Worm (Caenorhabditis elegans) whole organism, L1 larva: ENCODE measurements around the gene cyp-35A3.

Experiments used
- ceh-82 ChIP-seq, 3 experiments: fragments of 150-350 bp in 1 of 3; sonication (generic microtip) in 2 of 3; optimal IDR thresholded peaks; 2 replicates each; lab custom pipeline; 2014 to 2017; ENCODE audit warnings: missing biosample characterization in 3 of 3, missing genetic modification characterization in 3 of 3
- dpl-1 ChIP-seq, 3 experiments: fragments of 150-350 bp in 2 of 3; sonication (generic microtip) in 1 of 3; optimal IDR thresholded peaks; 2 replicates each; lab custom pipeline; 2014 to 2017; ENCODE audit warnings: missing biosample characterization in 3 of 3, missing genetic modification characterization in 3 of 3, missing genetic modification reagents in 3 of 3
- egl-27 ChIP-seq, 2 experiments: fragments of 150-350 bp in 1 of 2; sonication (generic microtip); optimal IDR thresholded peaks; 3 replicates each; lab custom pipeline; 2017 to 2018; ENCODE audit warnings: missing biosample characterization in 2 of 2, missing genetic modification characterization in 2 of 2, missing genetic modification reagents in 2 of 2
- nhr-76 ChIP-seq: sonication (generic microtip); optimal IDR thresholded peaks from 2 replicates; lab custom pipeline; 2017; ENCODE audit warnings: missing biosample characterization, missing genetic modification characterization

DNA sequence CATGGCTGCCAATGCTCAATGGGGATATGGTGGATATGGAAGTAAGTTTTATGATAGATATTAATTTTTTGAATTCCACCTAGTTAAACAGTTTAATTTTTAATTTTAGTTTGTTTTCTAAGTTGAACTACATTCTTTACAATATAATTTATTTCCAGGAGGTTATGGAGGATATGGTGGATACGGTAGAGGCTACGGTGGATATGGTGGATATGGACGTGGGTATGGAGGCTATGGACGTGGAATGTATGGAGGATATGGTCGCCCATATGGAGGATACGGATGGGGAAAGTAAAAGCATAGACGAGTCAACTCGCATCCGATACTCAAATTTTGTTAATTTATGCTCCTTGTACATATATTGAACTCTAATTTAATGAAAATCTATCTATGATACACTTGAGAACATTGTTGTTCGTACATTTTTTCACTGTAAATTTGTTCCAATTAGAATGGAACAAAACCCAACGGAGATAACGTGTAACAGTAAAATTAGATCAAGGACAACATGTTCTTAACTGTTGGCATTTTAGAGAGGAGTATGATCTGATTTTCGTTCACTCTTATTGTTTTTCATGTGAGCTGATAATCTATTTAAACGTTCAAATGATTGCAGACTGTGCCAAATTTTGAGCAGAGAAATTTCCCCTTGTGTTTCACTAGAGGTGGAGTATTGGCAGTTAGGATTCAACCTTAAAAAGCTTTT, 42.0 kb upstream of the cyp-35A3 start:
- TF ChIP-seq nhr-76 (no peak), ceh-82 (tag; optimal IDR thresholded peaks at IDR 0.05; lab: Kevin White, UChicago) (no peak), egl-27 (tag; optimal IDR thresholded peaks at IDR 0.05; lab: Kevin White, UChicago) (no peak), dpl-1 (GFP tag; optimal IDR thresholded peaks at IDR 0.05; lab: Kevin White, UChicago) (no peak)
